Worm (Caenorhabditis elegans) whole organism, young adult: Measurements from ENCODE around the gene srj-40.

Source experiments
- B0035.1 ChIP-seq: sonication (generic microtip); optimal IDR thresholded peaks from 2 replicates; lab custom pipeline; 2016; ENCODE audit warnings: missing genetic modification characterization, mild to moderate bottlenecking, missing compliant biosample characterization, missing genotype, missing genetic modification reagents
- B0261.1 ChIP-seq: sonication (generic microtip); optimal IDR thresholded peaks from 2 replicates; lab custom pipeline; 2016; ENCODE audit warnings: mild to moderate bottlenecking, missing genetic modification characterization, moderate library complexity, missing compliant biosample characterization
- B0336.3 ChIP-seq: fragments of 200-800 bp; sonication (Bioruptor generic); IDR thresholded peaks from 2 replicates; pipeline ENCODE4 v1.3.6; 2022; ENCODE audit warnings: missing genetic modification characterization, missing compliant biosample characterization
- F10E7.11 ChIP-seq: sonication (generic microtip); optimal IDR thresholded peaks from 2 replicates; lab custom pipeline; 2017; ENCODE audit warnings: mild to moderate bottlenecking, missing genetic modification characterization, moderate library complexity, missing compliant biosample characterization
- F49E8.2 ChIP-seq: sonication (generic microtip); optimal IDR thresholded peaks from 3 replicates; lab custom pipeline; 2017; ENCODE audit warnings: missing genetic modification characterization, mild to moderate bottlenecking, missing compliant biosample characterization, antibody characterized with exemption, moderate library complexity; ENCODE audit not compliant: insufficient read depth
- T26A5.8 ChIP-seq: sonication (generic microtip); optimal IDR thresholded peaks from 2 replicates; lab custom pipeline; 2016; ENCODE audit warnings: missing genetic modification characterization, missing compliant biosample characterization
- Y56A3A.18 ChIP-seq: fragments of 200-800 bp; sonication (Bioruptor generic); IDR thresholded peaks from 2 replicates; pipeline ENCODE4 v1.3.6; 2022; ENCODE audit warnings: missing genetic modification reagents, missing genetic modification characterization, missing compliant biosample characterization
- attf-5 ChIP-seq: fragments of 200-800 bp; sonication (Bioruptor generic); optimal IDR thresholded peaks from 2 replicates; lab custom pipeline; 2018; ENCODE audit warnings: mild to moderate bottlenecking, missing genetic modification characterization, missing compliant biosample characterization
- bed-2 ChIP-seq: fragments of 200-800 bp; sonication (Bioruptor generic); IDR thresholded peaks from 2 replicates; pipeline ENCODE4 v1.3.6; 2022; ENCODE audit warnings: missing genetic modification reagents, missing genetic modification characterization, missing compliant biosample characterization
- ccch-3 ChIP-seq: fragments of 200-800 bp; sonication (Bioruptor generic); optimal IDR thresholded peaks from 2 replicates; lab custom pipeline; 2018; ENCODE audit warnings: mild to moderate bottlenecking, missing genetic modification characterization, missing compliant biosample characterization
- cebp-1 ChIP-seq, 2 experiments: fragments of 200-800 bp in 1 of 2; sonication (Bioruptor generic) in 1 of 2; sonication (generic microtip) in 1 of 2; IDR thresholded peaks in 1 of 2; optimal IDR thresholded peaks in 1 of 2; 2 replicates each; pipeline versions ENCODE4 v1.3.6 to Lab custom; 2017 to 2022; ENCODE audit warnings: missing compliant biosample characterization in 2 of 2, missing genetic modification characterization in 2 of 2, mild to moderate bottlenecking in 1 of 2, missing genetic modification reagents in 1 of 2, moderate library complexity in 1 of 2
- cebp-2 ChIP-seq: fragments of 200-800 bp; sonication (Bioruptor generic); IDR thresholded peaks from 2 replicates; pipeline ENCODE4 v1.3.6; 2022; ENCODE audit warnings: missing genetic modification characterization, missing compliant biosample characterization
- ceh-100 ChIP-seq: fragments of 200-800 bp; sonication (Bioruptor generic); IDR thresholded peaks from 2 replicates; pipeline ENCODE4 v1.3.6; 2022; ENCODE audit warnings: missing genetic modification reagents, missing genetic modification characterization, missing compliant biosample characterization
- chd-7 ChIP-seq: sonication (generic microtip); optimal IDR thresholded peaks from 2 replicates; lab custom pipeline; 2016; ENCODE audit warnings: mild to moderate bottlenecking, missing genetic modification characterization, moderate library complexity, missing compliant biosample characterization
- egl-18 ChIP-seq: fragments of 200-800 bp; sonication (Bioruptor generic); IDR thresholded peaks from 2 replicates; pipeline ENCODE4 v1.3.6; 2022; ENCODE audit warnings: missing genetic modification reagents, missing genetic modification characterization, missing compliant biosample characterization
- hlh-26 ChIP-seq: fragments of 200-800 bp; sonication (Bioruptor generic); conservative IDR thresholded peaks from 2 replicates; pipeline ENCODE4 v1.3.6; 2022; ENCODE audit warnings: missing genetic modification reagents, missing genetic modification characterization, missing compliant biosample characterization
- let-607 ChIP-seq, 2 experiments: fragments of 200-800 bp in 1 of 2; sonication (Bioruptor generic) in 1 of 2; sonication (generic microtip) in 1 of 2; optimal IDR thresholded peaks; 2 replicates each; lab custom pipeline; 2016 to 2018; ENCODE audit warnings: mild to moderate bottlenecking in 2 of 2, missing compliant biosample characterization in 2 of 2, missing genetic modification characterization in 2 of 2, moderate library complexity in 2 of 2, missing genotype in 1 of 2
- nfya-1 ChIP-seq: sonication (generic microtip); optimal IDR thresholded peaks from 2 replicates; lab custom pipeline; 2017; ENCODE audit warnings: antibody characterized with exemption, missing compliant biosample characterization, missing genetic modification characterization, borderline replicate concordance; ENCODE audit not compliant: insufficient read depth
- nhr-179 ChIP-seq: sonication (generic microtip); optimal IDR thresholded peaks from 2 replicates; lab custom pipeline; 2016; ENCODE audit warnings: mild to moderate bottlenecking, missing genetic modification characterization, missing compliant biosample characterization
- sdz-38 ChIP-seq: sonication (generic microtip); optimal IDR thresholded peaks from 2 replicates; lab custom pipeline; 2016; ENCODE audit warnings: missing genotype, missing genetic modification characterization, missing compliant biosample characterization
- snpc-4 ChIP-seq, 5 experiments: fragments of 150-350 bp in 1 of 5; sonication (generic microtip) in 4 of 5; optimal IDR thresholded peaks; 2 replicates each; lab custom pipeline; 2014 to 2018; ENCODE audit warnings: missing genetic modification characterization in 5 of 5, missing biosample characterization in 3 of 5, antibody characterized with exemption in 2 of 5, mild to moderate bottlenecking in 2 of 5, missing compliant biosample characterization in 2 of 5, missing genotype in 2 of 5, moderate library complexity in 2 of 5, missing genetic modification reagents in 1 of 5
- zfh-2 ChIP-seq: fragments of 200-800 bp; sonication (Bioruptor generic); conservative IDR thresholded peaks from 2 replicates; pipeline ENCODE4 v1.3.6; 2022; ENCODE audit warnings: missing genetic modification reagents, missing genetic modification characterization, missing compliant biosample characterization
- ztf-22 ChIP-seq: fragments of 200-800 bp; sonication (Bioruptor generic); optimal IDR thresholded peaks from 2 replicates; lab custom pipeline; 2018; ENCODE audit warnings: mild to moderate bottlenecking, missing genetic modification characterization, moderate library complexity, missing compliant biosample characterization
- ztf-3 ChIP-seq: fragments of 200-800 bp; sonication (Bioruptor generic); optimal IDR thresholded peaks from 2 replicates; lab custom pipeline; 2018; ENCODE audit warnings: mild to moderate bottlenecking, missing genetic modification characterization, missing compliant biosample characterization

srj-40 gene

ce11 chrV:4143034-4143433 lies 41.4 kb downstream of the srj-40 start (continued):
- no peak for TF ChIP-seq snpc-4 (GFP tag; optimal IDR thresholded peaks at IDR 0.05; lab: Kevin White, UChicago)
- TF ChIP-seq snpc-4 (tag; optimal IDR thresholded peaks at IDR 0.05; lab: Kevin White, UChicago) = peak in 3 of 4 experiments; percentile 7 to 37 (median 23)
- TF ChIP-seq B0035.1 (tag; lab: Kevin White, UChicago) = no peak
- no peak for TF ChIP-seq sdz-38
- TF ChIP-seq ccch-3 (GFP tag; lab: Kevin White, UChicago) = no peak
- no peak for TF ChIP-seq ceh-100
- no peak for TF ChIP-seq bed-2 (GFP tag; lab: Robert Waterston, UW)
- TF ChIP-seq B0336.3 = no peak
- no peak for TF ChIP-seq cebp-1 (GFP tag; IDR thresholded peaks at IDR 0.05; lab: Robert Waterston, UW)
- peak; percentile 59 for TF ChIP-seq cebp-1 (tag; optimal IDR thresholded peaks at IDR 0.05; lab: Kevin White, UChicago)
- no peak for TF ChIP-seq nfya-1
- no peak for TF ChIP-seq T26A5.8 (tag; lab: Kevin White, UChicago)
- TF ChIP-seq ztf-3 (GFP tag; lab: Kevin White, UChicago) = no peak
- no peak for TF ChIP-seq egl-18 (GFP tag; lab: Robert Waterston, UW)
- TF ChIP-seq cebp-2 (GFP tag; lab: Robert Waterston, UW) = no peak
- TF ChIP-seq hlh-26 (GFP tag; lab: Robert Waterston, UW) = no peak
- TF ChIP-seq F10E7.11 (tag; lab: Kevin White, UChicago) = no peak
- TF ChIP-seq nhr-179 (tag; lab: Kevin White, UChicago) = no peak
- TF ChIP-seq F49E8.2 (tag; lab: Kevin White, UChicago) = no peak
- TF ChIP-seq B0261.1 (tag; lab: Kevin White, UChicago) = no peak
- TF ChIP-seq chd-7 (tag; lab: Kevin White, UChicago) = no peak

- TF ChIP-seq let-607 (tag; optimal IDR thresholded peaks at IDR 0.05; lab: Kevin White, UChicago) = no peak
Measured at ce11 chrV:4144205-4144604, 42.5 kb downstream of the srj-40 start, which contains the start of gene Y45G5AL.1. Gene Y45G5AL.1, plus strand, starts transcription at chrV:4144505.

DNA sequence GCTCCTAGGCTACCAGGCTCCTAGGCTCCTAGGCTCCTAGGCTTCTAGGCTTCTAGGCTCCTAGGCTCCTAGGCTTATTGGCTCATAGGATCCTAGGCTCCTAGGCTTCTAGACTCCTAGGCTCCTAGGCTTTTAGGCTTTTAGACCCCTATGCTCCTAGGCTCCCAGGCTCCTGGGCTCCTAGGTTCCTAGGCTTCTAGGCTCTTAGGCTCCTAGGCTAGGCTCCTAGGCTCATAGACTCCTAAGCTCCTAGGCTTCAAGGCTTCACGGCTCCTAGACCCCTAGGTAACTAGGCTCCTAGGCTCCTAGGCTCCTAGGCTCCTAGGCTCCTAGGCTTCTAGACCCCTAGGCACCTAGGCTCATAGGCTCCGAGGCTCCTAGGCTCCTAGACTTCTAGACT lies 49.7 kb downstream of the srj-40 start:
- TF ChIP-seq Y56A3A.18 (GFP tag; lab: Robert Waterston, UW) (no peak), zfh-2 (GFP tag; lab: Robert Waterston, UW) (peak; percentile 59)

DNA sequence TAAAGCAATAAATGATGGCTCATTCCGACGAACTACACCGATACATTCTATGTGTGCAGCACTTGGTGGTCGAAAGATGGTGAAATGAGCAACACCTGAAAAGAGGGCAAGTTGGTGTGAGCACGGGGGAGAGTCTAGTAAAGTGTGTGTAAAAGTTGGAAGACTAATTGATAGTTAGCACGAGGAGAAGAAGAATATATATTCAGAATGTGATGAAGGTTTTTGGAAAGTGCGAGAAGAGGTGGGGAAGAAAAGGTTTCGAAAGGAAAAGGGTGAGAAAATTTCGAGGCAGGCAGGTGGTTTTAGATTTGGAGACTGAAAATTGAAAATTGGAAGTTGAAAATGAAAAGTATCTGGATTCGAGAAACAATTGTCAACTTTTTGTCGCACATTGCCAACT lies 50.5 kb downstream of the srj-40 start, which contains the start of gene Y45G5AM.6:
Gene Y45G5AM.6 (minus strand): TSS at position 101 of the 400 bp plus-strand sequence.
- TF ChIP-seq snpc-4 (GFP tag; optimal IDR thresholded peaks at IDR 0.05; lab: Kevin White, UChicago) (no peak), snpc-4 (tag; optimal IDR thresholded peaks at IDR 0.05; lab: Kevin White, UChicago) (no peak), attf-5 (no peak), Y56A3A.18 (GFP tag; lab: Robert Waterston, UW) (no peak), nfya-1 (no peak), ztf-22 (GFP tag; lab: Kevin White, UChicago) (no peak)
